Fruit fly (Drosophila melanogaster): ENCODE data around the gene CG11714.

dm6 chr3L:11539511-11540329 is 17.2 kb upstream of the CG11714 start:
- TF ChIP-seq EcR (GFP tag; optimal IDR thresholded peaks at IDR 0.05) (no peak), pan (optimal IDR thresholded peaks at IDR 0.05) (no peak), psq (optimal IDR thresholded peaks at IDR 0.05) (no peak), CG8478 (optimal IDR thresholded peaks at IDR 0.05) (no peak), Dll (optimal IDR thresholded peaks at IDR 0.05) (no peak), usp (GFP tag; optimal IDR thresholded peaks at IDR 0.05) (no peak)
